Fruit fly (Drosophila melanogaster) whole organism, embryonic: ENCODE data around the gene AlaRS.

ENCODE experiments used
- CG10654 ChIP-seq: fragments of 200-800 bp; sonication (Bioruptor generic); optimal IDR thresholded peaks from 2 replicates; lab custom pipeline; 2016; ENCODE audit warnings: missing biosample characterization, missing genetic modification characterization
- CG14667 ChIP-seq: fragments of 200-800 bp; sonication (Bioruptor generic); IDR thresholded peaks from 2 replicates; pipeline ENCODE4 v1.3.6; 2022; ENCODE audit warnings: missing biosample characterization, missing genetic modification characterization
- CG14965 ChIP-seq: fragments of 200-800 bp; sonication (Bioruptor generic); optimal IDR thresholded peaks from 2 replicates; lab custom pipeline; 2016; ENCODE audit warnings: missing biosample characterization, missing genetic modification characterization, borderline replicate concordance
- CG15696 ChIP-seq: fragments of 200-800 bp; sonication (Bioruptor generic); optimal IDR thresholded peaks from 2 replicates; lab custom pipeline; 2019; ENCODE audit warnings: missing biosample characterization, mild to moderate bottlenecking, missing genetic modification characterization, moderate library complexity
- CG16813 ChIP-seq: fragments of 200-800 bp; sonication (Bioruptor generic); IDR thresholded peaks from 3 replicates; pipeline ENCODE4 v1.3.6; 2022; ENCODE audit warnings: missing biosample characterization, missing genetic modification characterization; ENCODE audit not compliant: partially characterized antibody
- CG2712 ChIP-seq: fragments of 200-800 bp; optimal IDR thresholded peaks from 3 replicates; lab custom pipeline; 2019; ENCODE audit warnings: missing biosample characterization, mild to moderate bottlenecking, missing genetic modification characterization, moderate library complexity
- CG3065 ChIP-seq: fragments of 200-800 bp; sonication (Bioruptor generic); optimal IDR thresholded peaks from 2 replicates; lab custom pipeline; 2016; ENCODE audit warnings: missing biosample characterization, missing genetic modification characterization
- CG31388 ChIP-seq: fragments of 200-800 bp; sonication (Bioruptor generic); optimal IDR thresholded peaks from 2 replicates; lab custom pipeline; 2016; ENCODE audit warnings: missing biosample characterization, missing genetic modification characterization
- CG32532 ChIP-seq: fragments of 200-800 bp; sonication (Bioruptor generic); IDR thresholded peaks from 2 replicates; pipeline ENCODE4 v1.3.6; 2022; ENCODE audit warnings: missing biosample characterization, missing genetic modification characterization
- CG32767 ChIP-seq: fragments of 200-800 bp; sonication (Bioruptor generic); IDR thresholded peaks from 2 replicates; pipeline ENCODE4 v1.3.6; 2022; ENCODE audit warnings: missing biosample characterization, missing genetic modification characterization
- CG34422 ChIP-seq: fragments of 200-800 bp; sonication (Bioruptor generic); IDR thresholded peaks from 3 replicates; pipeline ENCODE4 v1.3.6; 2022; ENCODE audit warnings: missing biosample characterization, missing genetic modification characterization
- CG3847 ChIP-seq: fragments of 200-800 bp; sonication (Bioruptor generic); IDR thresholded peaks from 2 replicates; pipeline ENCODE4 v1.3.6; 2022; ENCODE audit warnings: missing biosample characterization, missing genetic modification characterization
- CG4282 ChIP-seq: fragments of 200-800 bp; sonication (Bioruptor generic); optimal IDR thresholded peaks from 2 replicates; lab custom pipeline; 2016; ENCODE audit warnings: missing biosample characterization, missing genetic modification characterization
- CG6683 ChIP-seq: fragments of 200-800 bp; sonication (Bioruptor generic); optimal IDR thresholded peaks from 2 replicates; lab custom pipeline; 2017; ENCODE audit warnings: missing biosample characterization, mild to moderate bottlenecking, missing genetic modification characterization, missing genetic modification reagents
- CG7271 ChIP-seq: fragments of 200-800 bp; sonication (Bioruptor generic); optimal IDR thresholded peaks from 2 replicates; lab custom pipeline; 2018; ENCODE audit warnings: missing biosample characterization, mild to moderate bottlenecking, missing genetic modification characterization, moderate library complexity
- CG8359 ChIP-seq: fragments of 200-800 bp; sonication (Bioruptor generic); optimal IDR thresholded peaks from 2 replicates; lab custom pipeline; 2017; ENCODE audit warnings: missing biosample characterization, mild to moderate bottlenecking, missing genetic modification characterization, borderline replicate concordance
- CG9797 ChIP-seq: fragments of 200-800 bp; sonication (Bioruptor generic); optimal IDR thresholded peaks from 3 replicates; lab custom pipeline; 2018; ENCODE audit warnings: missing biosample characterization, mild to moderate bottlenecking, missing genetic modification characterization
- D ChIP-seq, 2 experiments: fragments of 200-800 bp in 1 of 2; fragments of >200 bp in 1 of 2; sonication (Bioruptor generic) in 1 of 2; optimal IDR thresholded peaks; 2 replicates in 1 of 2; 3 replicates in 1 of 2; lab custom pipeline; 2017; ENCODE audit warnings: mild to moderate bottlenecking in 1 of 2, missing biosample characterization in 1 of 2, missing genetic modification characterization in 1 of 2, missing genetic modification reagents in 1 of 2
- Dad ChIP-seq: fragments of 200-800 bp; sonication (Bioruptor generic); optimal IDR thresholded peaks from 3 replicates; lab custom pipeline; 2016; ENCODE audit warnings: missing biosample characterization, missing genetic modification characterization
- Dip2 ChIP-seq: fragments of 200-800 bp; sonication (Bioruptor generic); IDR thresholded peaks from 2 replicates; pipeline ENCODE4 v1.3.6; 2022; ENCODE audit warnings: missing biosample characterization, missing genetic modification characterization
- E2f2 ChIP-seq: fragments of 200-800 bp; sonication (Bioruptor generic); IDR thresholded peaks from 2 replicates; pipeline ENCODE4 v1.3.6; 2022; ENCODE audit warnings: missing biosample characterization, missing genetic modification characterization
- HLH4C ChIP-seq: fragments of 200-800 bp; sonication (Bioruptor generic); IDR thresholded peaks from 3 replicates; pipeline ENCODE4 v1.3.6; 2022; ENCODE audit warnings: missing biosample characterization, missing genetic modification characterization; ENCODE audit not compliant: partially characterized antibody
- Hey ChIP-seq: fragments of 200-800 bp; sonication (Bioruptor generic); optimal IDR thresholded peaks from 3 replicates; lab custom pipeline; 2018; ENCODE audit warnings: missing biosample characterization, mild to moderate bottlenecking, missing genetic modification characterization
- Hmx ChIP-seq: fragments of 200-800 bp; sonication (Bioruptor generic); optimal IDR thresholded peaks from 2 replicates; lab custom pipeline; 2016; ENCODE audit warnings: missing biosample characterization, missing genetic modification characterization
- Jarid2 ChIP-seq: fragments of 200-800 bp; sonication (Bioruptor generic); optimal IDR thresholded peaks from 3 replicates; lab custom pipeline; 2017; ENCODE audit warnings: mild to moderate bottlenecking, missing biosample characterization, missing genetic modification reagents, missing genetic modification characterization
- MTF-1 ChIP-seq: fragments of 200-800 bp; sonication (Bioruptor generic); optimal IDR thresholded peaks from 2 replicates; lab custom pipeline; 2018; ENCODE audit warnings: missing biosample characterization, mild to moderate bottlenecking, missing genetic modification characterization, borderline replicate concordance
- Meics ChIP-seq: fragments of 200-800 bp; sonication (Bioruptor generic); optimal IDR thresholded peaks from 2 replicates; lab custom pipeline; 2017; ENCODE audit warnings: missing biosample characterization, mild to moderate bottlenecking, missing genetic modification characterization
- Mes4 ChIP-seq: fragments of 200-800 bp; sonication (Bioruptor generic); optimal IDR thresholded peaks from 2 replicates; lab custom pipeline; 2016; ENCODE audit warnings: missing biosample characterization, missing genetic modification characterization
- NC2β ChIP-seq: fragments of 200-800 bp; sonication (Bioruptor generic); optimal IDR thresholded peaks from 2 replicates; lab custom pipeline; 2016; ENCODE audit warnings: missing biosample characterization, missing genetic modification characterization
- Nf-YC ChIP-seq: fragments of 200-800 bp; optimal IDR thresholded peaks from 3 replicates; lab custom pipeline; 2019; ENCODE audit warnings: missing biosample characterization, mild to moderate bottlenecking, missing genetic modification characterization, moderate library complexity
- Optix ChIP-seq: fragments of 200-800 bp; sonication (Bioruptor generic); IDR thresholded peaks from 3 replicates; pipeline ENCODE4 v1.3.6; 2022; ENCODE audit warnings: missing biosample characterization, missing genetic modification characterization
- Ravus ChIP-seq: fragments of 200-800 bp; sonication (Bioruptor generic); IDR thresholded peaks from 2 replicates; pipeline ENCODE4 v1.3.6; 2022; ENCODE audit warnings: missing biosample characterization, missing genetic modification characterization
- Six4 ChIP-seq: fragments of 200-800 bp; sonication (Bioruptor generic); optimal IDR thresholded peaks from 2 replicates; lab custom pipeline; 2016; ENCODE audit warnings: missing biosample characterization, missing genetic modification characterization
- Trl ChIP-seq, 3 experiments: fragments of >200 bp in 2 of 3; fragments of 200-800 bp in 1 of 3; sonication (Bioruptor generic) in 1 of 3; optimal IDR thresholded peaks; 2 replicates in 1 of 3; 3 replicates in 2 of 3; lab custom pipeline; 2016 to 2017; ENCODE audit warnings: missing biosample characterization in 1 of 3, missing genetic modification characterization in 1 of 3
- Vsx1 ChIP-seq: fragments of 200-800 bp; sonication (Bioruptor generic); optimal IDR thresholded peaks from 2 replicates; lab custom pipeline; 2017; ENCODE audit warnings: missing biosample characterization, mild to moderate bottlenecking, missing genetic modification characterization, missing genetic modification reagents
- crc ChIP-seq: fragments of 200-800 bp; sonication (Bioruptor generic); optimal IDR thresholded peaks from 2 replicates; lab custom pipeline; 2016; ENCODE audit warnings: missing biosample characterization, missing genetic modification characterization
- crp ChIP-seq, 2 experiments: fragments of 200-800 bp; sonication (Bioruptor generic); optimal IDR thresholded peaks; 2 replicates in 1 of 2; 3 replicates in 1 of 2; lab custom pipeline; 2017; ENCODE audit warnings: missing biosample characterization in 2 of 2, missing genetic modification characterization in 2 of 2, mild to moderate bottlenecking in 1 of 2, moderate library complexity in 1 of 2
- fu2 ChIP-seq: fragments of 200-800 bp; sonication (Bioruptor generic); optimal IDR thresholded peaks from 2 replicates; lab custom pipeline; 2016; ENCODE audit warnings: missing biosample characterization, missing genetic modification characterization
- gcm2 ChIP-seq: fragments of 200-800 bp; sonication (Bioruptor generic); optimal IDR thresholded peaks from 2 replicates; lab custom pipeline; 2016; ENCODE audit warnings: missing biosample characterization, missing genetic modification characterization
- inv ChIP-seq: fragments of 200-800 bp; sonication (Bioruptor generic); IDR thresholded peaks from 2 replicates; pipeline ENCODE4 v1.3.6; 2022; ENCODE audit warnings: missing biosample characterization, missing genetic modification characterization; ENCODE audit not compliant: partially characterized antibody
- otp ChIP-seq: fragments of 200-800 bp; sonication (Bioruptor generic); IDR thresholded peaks from 3 replicates; pipeline ENCODE4, ENCODE4 v1.3.6; 2022; ENCODE audit warnings: missing biosample characterization, missing genetic modification characterization
- sens ChIP-seq: fragments of 200-800 bp; sonication (Bioruptor generic); peaks from one replicate; lab custom pipeline; 2016; ENCODE audit warnings: missing biosample characterization, missing genetic modification characterization
- slp2 ChIP-seq: fragments of 200-800 bp; sonication (Bioruptor generic); optimal IDR thresholded peaks from 2 replicates; lab custom pipeline; 2016; ENCODE audit warnings: missing biosample characterization, missing genetic modification characterization
- tll ChIP-seq, 2 experiments: fragments of 200-800 bp in 1 of 2; fragments of >200 bp in 1 of 2; sonication (Bioruptor generic) in 1 of 2; optimal IDR thresholded peaks; 2 replicates each; lab custom pipeline; 2017 to 2019; ENCODE audit warnings: missing biosample characterization in 2 of 2, missing genetic modification characterization in 2 of 2, mild to moderate bottlenecking in 1 of 2, moderate library complexity in 1 of 2
- trem ChIP-seq: fragments of 200-800 bp; optimal IDR thresholded peaks from 3 replicates; lab custom pipeline; 2019; ENCODE audit warnings: missing biosample characterization, mild to moderate bottlenecking, missing genetic modification characterization, moderate library complexity
- trh ChIP-seq: fragments of 200-800 bp; sonication (Bioruptor generic); optimal IDR thresholded peaks from 2 replicates; lab custom pipeline; 2016; ENCODE audit warnings: missing biosample characterization, missing genetic modification characterization
- tup ChIP-seq: fragments of 200-800 bp; sonication (Bioruptor generic); optimal IDR thresholded peaks from 2 replicates; lab custom pipeline; 2016; ENCODE audit warnings: missing biosample characterization, mild to moderate bottlenecking, missing genetic modification characterization, moderate library complexity

AlaRS gene

DNA sequence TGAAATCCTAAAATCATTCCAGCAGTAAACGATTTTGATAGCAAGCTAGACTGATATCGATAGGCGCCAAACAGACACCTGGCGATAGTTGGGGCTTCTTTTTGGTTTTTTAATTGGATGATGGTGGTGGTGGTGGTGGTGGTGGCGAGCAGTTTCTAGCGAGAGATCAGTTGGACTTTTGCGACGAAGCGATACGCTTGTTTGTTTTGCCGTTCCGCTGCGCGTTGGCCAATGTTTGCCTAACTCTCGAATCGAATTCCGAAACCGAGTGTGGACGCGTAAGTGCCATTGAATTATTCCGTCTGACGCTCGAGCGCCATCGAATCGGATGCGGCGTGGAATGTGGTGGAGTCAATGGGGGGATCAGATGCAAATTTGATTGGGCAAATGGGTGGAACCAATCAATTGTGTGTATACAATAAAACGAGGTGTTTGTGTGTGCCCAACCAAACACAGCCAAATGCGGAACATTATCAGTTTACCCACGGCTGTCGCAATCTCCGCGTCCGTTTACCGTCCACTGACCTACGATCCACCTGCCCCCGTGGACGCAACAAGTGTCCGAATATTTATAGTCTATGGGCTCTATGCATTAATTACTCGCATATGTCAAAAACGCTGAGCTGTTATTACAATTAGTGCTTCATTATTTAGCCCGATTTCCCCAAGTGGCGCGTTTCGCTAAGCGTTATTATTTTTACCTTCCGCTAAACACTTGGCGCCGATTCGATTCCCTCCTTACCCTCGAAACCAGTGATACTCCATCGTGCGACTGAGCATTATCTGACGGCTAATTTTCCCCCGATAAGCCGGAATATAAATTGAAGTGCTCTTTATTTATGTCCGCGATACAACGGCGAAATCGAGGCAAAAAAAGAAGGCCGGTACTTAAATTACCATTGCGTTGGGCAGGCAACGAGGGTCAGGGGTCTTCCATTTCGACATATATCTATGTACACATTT, 10.9 kb downstream of the AlaRS start, which contains the start of gene CG17292 (continued):
- TF ChIP-seq gcm2 (GFP tag; lab: Kevin White, UChicago), result no peak
- TF ChIP-seq CG14965 (GFP tag; lab: Kevin White, UChicago), result no peak
- TF ChIP-seq tll (GFP tag; optimal IDR thresholded peaks at IDR 0.05; lab: Kevin White, UChicago), result no peak
- TF ChIP-seq CG3847 (GFP tag; lab: Robert Waterston, UW), result peak; percentile 61
- peak; percentile 23 for TF ChIP-seq MTF-1 (GFP tag; lab: Kevin White, UChicago)
- no peak for TF ChIP-seq Dip2
- no peak for TF ChIP-seq CG15696
- no peak for TF ChIP-seq crc (GFP tag; lab: Kevin White, UChicago)
- TF ChIP-seq sens (GFP tag; lab: Kevin White, UChicago), result peak; percentile 32
- TF ChIP-seq CG7271 (tag; lab: Kevin White, UChicago), result no peak
- no peak for TF ChIP-seq trh (GFP tag; lab: Kevin White, UChicago)
- no peak for TF ChIP-seq CG3065
- TF ChIP-seq inv (GFP tag; lab: Robert Waterston, UW), result peak; percentile 85
- TF ChIP-seq NC2β (GFP tag; lab: Kevin White, UChicago), result peak; percentile 32
- no peak for TF ChIP-seq Six4 (GFP tag; lab: Kevin White, UChicago)
- TF ChIP-seq Ravus (GFP tag; lab: Robert Waterston, UW), result no peak
- TF ChIP-seq CG4282, result peak; percentile 39
- TF ChIP-seq otp, result peak; percentile 59; the same call in 1 of the 3 replicates
- no peak for TF ChIP-seq trem (tag; lab: Kevin White, UChicago)
- TF ChIP-seq Trl (optimal IDR thresholded peaks at IDR 0.05; lab: Kevin White, UChicago), result no peak
- peak; percentile 43 for TF ChIP-seq Trl (GFP tag; optimal IDR thresholded peaks at IDR 0.05; lab: Kevin White, UChicago)
- TF ChIP-seq Dad (GFP tag; lab: Kevin White, UChicago), result peak; percentile 65
- TF ChIP-seq CG6683 (GFP tag; lab: Kevin White, UChicago), result no peak
- TF ChIP-seq tup (GFP tag; lab: Kevin White, UChicago), result no peak
- peak; percentile 30 for TF ChIP-seq Hey
- peak; percentile 66 for TF ChIP-seq E2f2 (GFP tag; lab: Robert Waterston, UW)
- peak; percentile 13 for TF ChIP-seq CG9797 (GFP tag; lab: Kevin White, UChicago)
- TF ChIP-seq HLH4C, result peak; percentile 89
- peak; percentile 67 for TF ChIP-seq Meics (GFP tag; lab: Kevin White, UChicago)
- peak; percentile 33; the same call in 1 of the 2 replicates for TF ChIP-seq CG32767 (GFP tag; lab: Robert Waterston, UW)
- TF ChIP-seq Hmx (GFP tag; lab: Kevin White, UChicago), result no peak
- TF ChIP-seq Jarid2 (GFP tag; lab: Kevin White, UChicago), result peak; percentile 90
- peak; percentile 97 for TF ChIP-seq Nf-YC (tag; lab: Kevin White, UChicago)
- peak; percentile 62 for TF ChIP-seq Vsx1 (GFP tag; lab: Kevin White, UChicago)
- no peak for TF ChIP-seq CG14667 (GFP tag; lab: Robert Waterston, UW)
- no peak for TF ChIP-seq CG8359 (GFP tag; lab: Kevin White, UChicago)
- peak; percentile 27 for TF ChIP-seq Mes4
- TF ChIP-seq CG16813 (GFP tag; lab: Robert Waterston, UW), result peak; percentile 80
- no peak for TF ChIP-seq fu2 (GFP tag; lab: Kevin White, UChicago)
- TF ChIP-seq Optix, result peak; percentile 62; the same call in 2 of the 3 replicates
- no peak for TF ChIP-seq CG31388 (GFP tag; lab: Kevin White, UChicago)
- peak; percentile 72 for TF ChIP-seq CG32532 (GFP tag; lab: Robert Waterston, UW)
- TF ChIP-seq CG34422, result peak; percentile 77; the same call in 1 of the 3 replicates
- TF ChIP-seq slp2 (GFP tag; lab: Kevin White, UChicago), result no peak
- TF ChIP-seq CG2712 (tag; lab: Kevin White, UChicago), result peak; percentile 15
- peak in 1 of 2 experiments; percentile 32 for TF ChIP-seq crp (GFP tag; optimal IDR thresholded peaks at IDR 0.05; lab: Kevin White, UChicago)
- TF ChIP-seq D (optimal IDR thresholded peaks at IDR 0.05; lab: Kevin White, UChicago), result no peak
- TF ChIP-seq D (GFP tag; optimal IDR thresholded peaks at IDR 0.05; lab: Kevin White, UChicago), result no peak
- no peak for TF ChIP-seq CG10654
